Worm (Caenorhabditis elegans): ENCODE results near the gene R166.2.

R166.2 gene

DNA sequence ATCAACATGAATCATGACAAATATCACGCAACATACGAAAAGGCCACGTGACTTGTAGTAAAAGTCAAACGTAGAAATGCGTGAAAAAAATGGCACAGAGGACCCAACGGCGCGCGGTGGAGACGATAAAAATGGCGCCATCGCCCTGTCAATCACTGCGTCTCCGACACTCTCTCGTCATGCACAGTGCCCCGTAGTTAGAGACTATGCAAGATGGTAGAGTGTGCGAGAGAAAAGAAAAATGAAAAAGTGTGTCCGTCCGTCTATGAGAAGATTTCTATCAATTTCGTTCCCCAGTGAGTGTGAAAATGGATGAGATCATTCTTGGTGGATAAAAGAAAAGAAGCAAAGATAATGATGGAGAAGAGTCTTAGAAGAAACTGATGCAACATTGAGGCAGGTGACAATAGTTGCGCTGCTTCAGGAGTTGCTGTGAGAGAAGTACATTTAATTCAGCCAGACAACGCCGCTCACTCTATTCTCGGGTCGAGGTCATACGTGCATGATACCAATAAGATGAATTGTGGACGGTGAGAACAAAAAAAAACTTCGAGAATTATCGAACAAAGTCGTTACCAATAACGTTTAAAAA, 18.1 kb upstream of the R166.2 start (continued):
- TF ChIP-seq zip-11 (GFP tag; IDR thresholded peaks at IDR 0.05) (no peak), R02D3.7 (tag; optimal IDR thresholded peaks at IDR 0.05) (no peak), nhr-10 (tag; optimal IDR thresholded peaks at IDR 0.05) (peak; percentile 79), lin-38 (GFP tag; IDR thresholded peaks at IDR 0.05) (peak; percentile 48), F49E8.2 (tag; optimal IDR thresholded peaks at IDR 0.05; ENCODE audit: borderline replicate concordance) (no peak), arid-1 (GFP tag; conservative IDR thresholded peaks at IDR 0.05) (no peak; the same call in 1 of the 2 replicates), zfp-3 (GFP tag; conservative IDR thresholded peaks at IDR 0.05) (peak; percentile 31), ZK546.5 (tag; optimal IDR thresholded peaks at IDR 0.05) (no peak), hlh-30 (tag; optimal IDR thresholded peaks at IDR 0.05; ENCODE audit: insufficient read depth) (peak; percentile 86), snpc-1.2 (GFP tag; IDR thresholded peaks at IDR 0.05) (no peak), ceh-20 (GFP tag; IDR thresholded peaks at IDR 0.05) (peak; percentile 14; the same call in 1 of the 2 replicates), egl-27 (tag; optimal IDR thresholded peaks at IDR 0.05) (no peak), F37D6.2 (tag; optimal IDR thresholded peaks at IDR 0.05) (no peak), mes-2 (tag; optimal IDR thresholded peaks at IDR 0.05; ENCODE audit: poor library complexity, severe bottlenecking) (peak; percentile 48), daf-19 (GFP tag; conservative IDR thresholded peaks at IDR 0.05) (0 out of 2 replicates have a peak, but pooled peaks have one; percentile 9), skn-1 (tag; optimal IDR thresholded peaks at IDR 0.05) (no peak), ceh-62 (tag; optimal IDR thresholded peaks at IDR 0.05) (no peak), aha-1 (tag) (peak; percentile 94), fos-1 (tag; optimal IDR thresholded peaks at IDR 0.05) (no peak), hif-1 (tag; optimal IDR thresholded peaks at IDR 0.05) (peak in 1 of 2 experiments; percentile 49), lim-7 (GFP tag; IDR thresholded peaks at IDR 0.05) (no peak), lin-29 (GFP tag; IDR thresholded peaks at IDR 0.05) (no peak; the same call in 1 of the 2 replicates), lir-3 (tag; optimal IDR thresholded peaks at IDR 0.05) (no peak), mep-1 (tag; optimal IDR thresholded peaks at IDR 0.05) (peak; percentile 72), dmd-9 (GFP tag; IDR thresholded peaks at IDR 0.05) (no peak), nhr-41 (GFP tag; IDR thresholded peaks at IDR 0.05) (peak; percentile 52; the same call in 1 of the 2 replicates), nhr-48 (tag; optimal IDR thresholded peaks at IDR 0.05) (peak; percentile 69), lin-1 (GFP tag; IDR thresholded peaks at IDR 0.05) (peak; percentile 7; the same call in 1 of the 2 replicates), lin-13 (GFP tag; optimal IDR thresholded peaks at IDR 0.05) (peak; percentile 44), ztf-11 (tag; optimal IDR thresholded peaks at IDR 0.05) (no peak), dpl-1 (GFP tag; optimal IDR thresholded peaks at IDR 0.05) (peak; percentile 17), rbr-2 (tag; optimal IDR thresholded peaks at IDR 0.05) (no peak), ceh-44 (GFP tag; IDR thresholded peaks at IDR 0.05) (no peak), daf-8 (GFP tag; IDR thresholded peaks at IDR 0.05) (no peak), zag-1 (tag; optimal IDR thresholded peaks at IDR 0.05) (no peak), lsy-2 (tag; optimal IDR thresholded peaks at IDR 0.05) (peak; percentile 12 to 20), jun-1 (tag; optimal IDR thresholded peaks at IDR 0.05) (no peak), unc-130 (GFP tag; optimal IDR thresholded peaks at IDR 0.05) (no peak), gei-8 (GFP tag; optimal IDR thresholded peaks at IDR 0.05) (no peak), nhr-76 (tag; optimal IDR thresholded peaks at IDR 0.05) (no peak), sdz-12 (GFP tag; optimal IDR thresholded peaks at IDR 0.05) (no peak), mxl-3 (GFP tag; optimal IDR thresholded peaks at IDR 0.05) (peak; percentile 25), cey-2 (tag; optimal IDR thresholded peaks at IDR 0.05; ENCODE audit: borderline replicate concordance, insufficient read depth) (no peak), snpc-4 (tag; optimal IDR thresholded peaks at IDR 0.05) (no peak), ZK337.2 (GFP tag; IDR thresholded peaks at IDR 0.05) (no peak), dve-1 (tag; optimal IDR thresholded peaks at IDR 0.05; ENCODE audit: insufficient read depth) (peak; percentile 60), Y48G9A.11 (GFP tag; IDR thresholded peaks at IDR 0.05) (no peak), unc-39 (tag; optimal IDR thresholded peaks at IDR 0.05) (no peak), egl-43 (GFP tag; IDR thresholded peaks at IDR 0.05) (peak; percentile 3; the same call in 1 of the 2 replicates), nhr-6 (tag; optimal IDR thresholded peaks at IDR 0.05) (no peak), nhr-42 (GFP tag; IDR thresholded peaks at IDR 0.05) (no peak)
